Fruit fly (Drosophila melanogaster) whole organism, wandering third instar larva: ENCODE results near the gene CG11714.

Experiments
- Sp1 ChIP-seq: fragments of 200-800 bp; sonication (Bioruptor generic); optimal IDR thresholded peaks from 3 replicates; lab custom pipeline; 2019; ENCODE audit warnings: missing biosample characterization, mild to moderate bottlenecking, missing genetic modification characterization, moderate library complexity
- fru ChIP-seq: fragments of 200-800 bp; sonication (Bioruptor generic); optimal IDR thresholded peaks from 3 replicates; lab custom pipeline; 2016; ENCODE audit warnings: missing biosample characterization, mild to moderate bottlenecking, missing genetic modification characterization
- psq ChIP-seq: fragments of 200-800 bp; sonication (Bioruptor generic); optimal IDR thresholded peaks from 3 replicates; lab custom pipeline; 2017; ENCODE audit warnings: missing biosample characterization, mild to moderate bottlenecking, missing genetic modification characterization, moderate library complexity
- sv ChIP-seq: fragments of 200-800 bp; sonication (Bioruptor generic); optimal IDR thresholded peaks from 3 replicates; lab custom pipeline; 2016; ENCODE audit warnings: missing biosample characterization, missing genetic modification characterization
- tai ChIP-seq: sonication (Bioruptor generic); optimal IDR thresholded peaks from 2 replicates; lab custom pipeline; 2016; ENCODE audit warnings: missing biosample characterization, missing genetic modification characterization

DNA sequence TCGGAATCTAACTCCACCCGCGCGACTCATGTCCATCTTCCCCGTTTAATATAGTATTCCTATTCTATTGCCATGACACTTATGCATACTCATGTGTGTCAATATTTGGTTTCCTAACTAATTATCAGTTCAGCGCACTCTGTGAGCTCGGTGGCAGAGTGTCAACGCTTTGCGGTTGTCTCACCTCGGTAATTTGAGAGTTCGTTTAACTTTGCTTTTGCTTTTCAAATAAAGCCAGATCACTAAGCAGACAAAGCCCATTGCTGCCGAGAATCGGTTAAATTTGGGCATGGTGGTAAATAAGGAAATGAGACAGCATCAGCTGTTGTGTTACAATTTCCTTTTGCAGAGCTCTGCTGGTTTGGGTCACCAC lies 17.8 kb upstream of the CG11714 start:
- TF ChIP-seq tai (GFP tag; lab: Kevin White, UChicago) = no peak
- no peak for TF ChIP-seq fru (GFP tag; lab: Kevin White, UChicago)
- TF ChIP-seq psq (GFP tag; lab: Kevin White, UChicago) = no peak
- TF ChIP-seq sv (GFP tag; lab: Kevin White, UChicago) = no peak
- TF ChIP-seq Sp1 (GFP tag; lab: Kevin White, UChicago) = no peak
